Worm (Caenorhabditis elegans): ENCODE data around the gene F41E6.7.
A peak's percentile ranks its signal among the peaks of the same experiment; 100 is the strongest.

The F41E6.7 gene

ce11 chrV:8623754-8624153 lies 24.7 kb upstream of the F41E6.7 start, which contains the start of gene F41E6.17:
Gene F41E6.17 (plus strand): TSS chrV:8624101.
- TF ChIP-seq ces-1 (GFP tag; optimal IDR thresholded peaks at IDR 0.05) (no peak), hlh-30 (tag; optimal IDR thresholded peaks at IDR 0.05; ENCODE audit: insufficient read depth) (peak; percentile 15)

- TF ChIP-seq ces-1 (GFP tag; optimal IDR thresholded peaks at IDR 0.05): no peak
Observed at ce11 chrV:8622314-8622713, 23.2 kb upstream of the F41E6.7 start, which contains the start of gene F41E6.1. Gene F41E6.1 (plus strand): TSS chrV:8622614.

DNA sequence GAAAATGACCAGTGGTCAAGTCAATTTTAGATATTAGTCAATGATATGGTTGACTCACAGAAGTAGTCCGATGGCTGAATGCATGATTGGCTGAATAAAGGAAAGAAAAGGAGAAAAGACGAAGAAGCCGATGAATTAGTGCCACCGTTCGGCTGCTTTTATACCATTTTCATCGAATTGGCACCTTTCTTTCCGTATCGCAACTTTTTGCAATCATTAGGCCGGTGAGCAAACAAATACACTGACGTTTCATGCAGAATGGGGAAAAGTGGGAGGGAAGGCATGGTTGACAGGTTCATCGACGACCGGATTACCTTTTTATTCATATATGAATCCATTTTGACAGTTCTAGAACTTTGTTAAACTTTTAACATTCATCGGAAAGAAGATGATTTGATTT lies 22.1 kb upstream of the F41E6.7 start, which contains the start of gene idpc-2:
TSS of gene idpc-2 (minus strand) at position 101 of the 400 bp plus-strand sequence.
- TF ChIP-seq madf-5 (GFP tag; IDR thresholded peaks at IDR 0.05) (no peak), jun-1 (tag; optimal IDR thresholded peaks at IDR 0.05) (no peak), lin-1 (GFP tag; IDR thresholded peaks at IDR 0.05) (no peak), nhr-10 (tag; optimal IDR thresholded peaks at IDR 0.05) (no peak), T26A8.4 (GFP tag; IDR thresholded peaks at IDR 0.05) (no peak), nhr-48 (tag; optimal IDR thresholded peaks at IDR 0.05) (no peak), spr-1 (tag; optimal IDR thresholded peaks at IDR 0.05) (no peak), mes-2 (tag; optimal IDR thresholded peaks at IDR 0.05; ENCODE audit: poor library complexity, severe bottlenecking) (no peak), Y105C5A.15 (GFP tag; IDR thresholded peaks at IDR 0.05) (no peak), dpl-1 (GFP tag; optimal IDR thresholded peaks at IDR 0.05) (no peak), nhr-25 (tag; optimal IDR thresholded peaks at IDR 0.05; ENCODE audit: borderline replicate concordance, insufficient read depth) (no peak), php-3 (GFP tag; IDR thresholded peaks at IDR 0.05) (no peak), lin-13 (GFP tag; optimal IDR thresholded peaks at IDR 0.05) (no peak), ceh-82 (tag; optimal IDR thresholded peaks at IDR 0.05) (no peak), ces-1 (GFP tag; optimal IDR thresholded peaks at IDR 0.05) (no peak), attf-4 (tag; optimal IDR thresholded peaks at IDR 0.05) (no peak)

DNA sequence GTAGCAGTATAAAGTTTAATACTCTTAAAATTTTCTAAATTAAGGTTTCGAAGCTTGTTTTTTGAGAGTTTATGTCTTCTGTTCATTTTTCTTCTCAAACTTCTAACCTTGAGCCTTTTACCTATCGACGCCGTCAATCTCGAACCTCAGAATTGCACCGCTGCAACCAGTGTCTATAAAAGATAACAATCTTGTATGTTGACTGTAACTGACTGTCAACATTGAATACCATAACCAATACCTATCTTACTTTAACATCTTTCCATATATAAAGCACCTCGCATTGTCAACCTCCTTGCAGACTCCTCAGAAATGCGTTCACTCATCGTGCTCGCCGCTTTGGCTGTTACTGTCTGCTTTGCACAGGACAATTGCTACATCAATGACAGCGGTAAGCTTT lies 19.6 kb upstream of the F41E6.7 start, which contains the start of gene grd-5:
TSS of gene grd-5 (plus strand) at position 295 of the 400 bp plus-strand sequence.
- no peak for TF ChIP-seq ctbp-1 (GFP tag; IDR thresholded peaks at IDR 0.05)
- TF ChIP-seq zip-2 (tag; optimal IDR thresholded peaks at IDR 0.05): no peak
- peak; percentile 79 for TF ChIP-seq aha-1 (tag)

DNA sequence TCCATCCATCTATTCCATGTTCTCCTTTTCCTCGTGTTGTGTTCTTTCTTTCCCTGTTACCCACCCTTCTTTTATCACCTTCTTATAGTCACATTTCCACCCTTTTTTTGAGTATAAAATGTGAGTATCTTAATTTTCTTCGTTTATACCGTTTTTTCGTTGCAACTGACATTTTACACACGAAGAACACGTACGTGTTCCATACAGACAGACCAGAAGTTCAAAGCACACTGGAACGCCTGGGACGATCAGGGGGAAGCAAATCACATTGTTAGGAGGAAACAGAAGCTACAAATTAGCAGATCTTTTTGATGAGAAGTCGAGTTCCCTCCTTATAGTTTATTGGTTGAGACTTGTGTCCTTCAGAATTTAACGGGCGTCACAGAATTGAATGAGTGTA lies 16.6 kb upstream of the F41E6.7 start:
- no peak for TF ChIP-seq pha-4 (GFP tag; IDR thresholded peaks at IDR 0.05)
- no peak for TF ChIP-seq pha-4 (tag; optimal IDR thresholded peaks at IDR 0.05)
- TF ChIP-seq nhr-48 (tag; optimal IDR thresholded peaks at IDR 0.05): peak; percentile 19
- TF ChIP-seq mxl-2 (GFP tag; conservative IDR thresholded peaks at IDR 0.05): no peak
- TF ChIP-seq lin-13 (GFP tag; optimal IDR thresholded peaks at IDR 0.05): no peak
- no peak for TF ChIP-seq daf-16 (GFP tag; optimal IDR thresholded peaks at IDR 0.05)
- peak; percentile 9 for TF ChIP-seq daf-16 (tag; optimal IDR thresholded peaks at IDR 0.05)
- peak; percentile 68 for TF ChIP-seq ama-1 (optimal IDR thresholded peaks at IDR 0.05)
- no peak for TF ChIP-seq dve-1 (tag; optimal IDR thresholded peaks at IDR 0.05; ENCODE audit: insufficient read depth)
- TF ChIP-seq ceh-44 (GFP tag; IDR thresholded peaks at IDR 0.05): 0 out of 2 replicates have a peak, but pooled peaks have one; percentile 10
- TF ChIP-seq spr-1 (tag; optimal IDR thresholded peaks at IDR 0.05): no peak
- TF ChIP-seq mep-1 (tag; optimal IDR thresholded peaks at IDR 0.05): peak; percentile 15
- TF ChIP-seq cey-2 (tag; optimal IDR thresholded peaks at IDR 0.05; ENCODE audit: borderline replicate concordance, insufficient read depth): no peak
- TF ChIP-seq nhr-11 (tag; optimal IDR thresholded peaks at IDR 0.05): no peak
- TF ChIP-seq daf-19 (GFP tag; conservative IDR thresholded peaks at IDR 0.05): no peak
- no peak for TF ChIP-seq hif-1 (tag; optimal IDR thresholded peaks at IDR 0.05)
- 0 out of 2 replicates have a peak, but pooled peaks have one; percentile 7 for TF ChIP-seq ctbp-1 (GFP tag; IDR thresholded peaks at IDR 0.05)
- TF ChIP-seq ceh-82 (tag; optimal IDR thresholded peaks at IDR 0.05): no peak
- no peak for TF ChIP-seq ZK337.2 (GFP tag; IDR thresholded peaks at IDR 0.05)
- no peak for TF ChIP-seq mdl-1 (tag; optimal IDR thresholded peaks at IDR 0.05)
- no peak for TF ChIP-seq Y48G9A.11 (GFP tag; IDR thresholded peaks at IDR 0.05)
- no peak for TF ChIP-seq fkh-10 (GFP tag; optimal IDR thresholded peaks at IDR 0.05)
- no peak for TF ChIP-seq dpl-1 (GFP tag; optimal IDR thresholded peaks at IDR 0.05)
- TF ChIP-seq ceh-62 (tag; optimal IDR thresholded peaks at IDR 0.05): no peak
- no peak for TF ChIP-seq daf-8 (GFP tag; IDR thresholded peaks at IDR 0.05)
- TF ChIP-seq sdz-12 (GFP tag; optimal IDR thresholded peaks at IDR 0.05): no peak
- no peak for TF ChIP-seq lin-38 (GFP tag; IDR thresholded peaks at IDR 0.05)
- TF ChIP-seq lin-39 (tag; optimal IDR thresholded peaks at IDR 0.05): no peak
- 0 out of 2 replicates have a peak, but pooled peaks have one; percentile 20 for TF ChIP-seq hmg-1.1 (GFP tag; IDR thresholded peaks at IDR 0.05)
- TF ChIP-seq aha-1 (tag): peak; percentile 77
